Worm (Caenorhabditis elegans): ENCODE measurements around the gene noca-2.

noca-2 gene

ce11 chrX:11711437-11712080 is 44.6 kb downstream of the noca-2 start:
- TF ChIP-seq efl-3 (GFP tag; optimal IDR thresholded peaks at IDR 0.05) (no peak), snu-23 (GFP tag; optimal IDR thresholded peaks at IDR 0.05) (no peak), ceh-88 (GFP tag; IDR thresholded peaks at IDR 0.05) (no peak), tbx-2 (tag; optimal IDR thresholded peaks at IDR 0.05) (no peak), nhr-19 (GFP tag; conservative IDR thresholded peaks at IDR 0.05) (no peak)

- no peak for TF ChIP-seq snpc-4 (tag; optimal IDR thresholded peaks at IDR 0.05)
- no peak for TF ChIP-seq tlp-1 (tag; optimal IDR thresholded peaks at IDR 0.05)
- TF ChIP-seq blmp-1 (tag; optimal IDR thresholded peaks at IDR 0.05), result peak; percentile 22
- no peak for TF ChIP-seq ces-1 (GFP tag; optimal IDR thresholded peaks at IDR 0.05)
- TF ChIP-seq lin-13 (GFP tag; optimal IDR thresholded peaks at IDR 0.05), result no peak
- no peak for TF ChIP-seq aly-2 (tag; optimal IDR thresholded peaks at IDR 0.05)
- TF ChIP-seq zag-1 (tag; optimal IDR thresholded peaks at IDR 0.05), result no peak
Measured at ce11 chrX:11712230-11712853, 45.4 kb downstream of the noca-2 start, which contains the start of gene col-180. TSS of gene col-180 (minus strand) at chrX:11712280.

ce11 chrX:11716463-11716960 is 49.6 kb downstream of the noca-2 start, which contains the start of gene C44C10.9:
TSS of gene C44C10.9 (minus strand) at chrX:11716513.
- no peak for TF ChIP-seq jun-1 (tag; optimal IDR thresholded peaks at IDR 0.05)
- TF ChIP-seq nhr-20 (tag; optimal IDR thresholded peaks at IDR 0.05), result peak; percentile 13
- TF ChIP-seq nhr-71 (tag; optimal IDR thresholded peaks at IDR 0.05), result no peak
- TF ChIP-seq lin-13 (GFP tag; optimal IDR thresholded peaks at IDR 0.05), result no peak
- TF ChIP-seq nhr-84 (tag; optimal IDR thresholded peaks at IDR 0.05), result no peak
- TF ChIP-seq efl-3 (GFP tag; optimal IDR thresholded peaks at IDR 0.05), result no peak
- peak; percentile 56 for TF ChIP-seq lin-14 (GFP tag; optimal IDR thresholded peaks at IDR 0.05)
- TF ChIP-seq xbp-1 (tag; optimal IDR thresholded peaks at IDR 0.05), result no peak
- peak; percentile 53 for TF ChIP-seq blmp-1 (tag; optimal IDR thresholded peaks at IDR 0.05)
- TF ChIP-seq fos-1 (tag; optimal IDR thresholded peaks at IDR 0.05), result no peak
- no peak for TF ChIP-seq unc-30 (tag; optimal IDR thresholded peaks at IDR 0.05)
- TF ChIP-seq snu-23 (GFP tag; optimal IDR thresholded peaks at IDR 0.05), result peak; percentile 10
- no peak for TF ChIP-seq efl-1 (optimal IDR thresholded peaks at IDR 0.05)
- TF ChIP-seq efl-1 (GFP tag; optimal IDR thresholded peaks at IDR 0.05 in 1 of 2), result no peak
- peak; percentile 61 for TF ChIP-seq nhr-85 (tag)

DNA sequence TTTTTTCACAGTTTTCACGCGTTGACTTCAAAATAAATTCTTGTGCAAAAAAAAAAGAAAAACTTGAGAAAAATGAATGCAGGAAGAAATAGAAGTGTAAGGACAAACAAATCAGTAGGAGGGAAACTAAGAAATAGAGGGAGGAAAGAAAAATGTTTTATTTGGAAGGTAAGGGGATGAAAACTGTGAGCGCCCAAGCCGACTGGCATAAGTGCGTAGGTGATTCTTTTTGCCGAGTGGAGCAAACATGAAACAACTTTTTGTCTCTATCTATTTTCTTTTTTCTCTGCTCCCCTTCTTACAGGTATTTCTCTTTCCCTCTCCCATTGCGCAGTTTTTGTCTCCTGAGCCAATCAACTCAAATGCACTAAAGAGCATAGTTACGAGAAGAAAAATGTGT is 51.8 kb downstream of the noca-2 start:
- TF ChIP-seq hpl-2 (GFP tag; optimal IDR thresholded peaks at IDR 0.05) (no peak), ceh-88 (GFP tag; IDR thresholded peaks at IDR 0.05) (no peak), lin-14 (GFP tag; optimal IDR thresholded peaks at IDR 0.05) (peak; percentile 20)

DNA sequence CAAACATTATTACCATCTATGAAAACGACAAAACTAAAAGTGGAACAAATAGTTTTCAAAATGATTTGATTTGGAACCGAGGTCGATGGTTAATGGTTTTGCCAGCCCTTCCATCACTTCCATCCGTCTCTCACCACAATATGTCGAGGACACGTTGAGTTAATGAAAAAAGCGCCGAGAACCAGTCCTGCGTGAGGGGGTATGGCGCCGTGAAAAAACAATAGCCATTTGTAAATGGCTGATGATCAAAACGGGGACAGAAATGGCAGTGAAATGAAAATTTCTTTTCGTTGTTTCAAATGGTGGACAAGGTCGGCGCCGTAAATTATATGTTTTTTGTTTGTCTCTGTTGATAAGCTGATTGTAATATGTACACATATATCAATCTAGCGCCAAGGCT is 53.1 kb downstream of the noca-2 start:
- TF ChIP-seq snu-23 (GFP tag; optimal IDR thresholded peaks at IDR 0.05) (peak; percentile 25), nhr-77 (tag; optimal IDR thresholded peaks at IDR 0.05) (no peak), grh-1 (GFP tag; IDR thresholded peaks at IDR 0.05) (peak; percentile 5; the same call in 1 of the 2 replicates), nhr-90 (tag; optimal IDR thresholded peaks at IDR 0.05; ENCODE audit: poor library complexity) (peak; percentile 51), blmp-1 (tag; optimal IDR thresholded peaks at IDR 0.05) (peak; percentile 79), nhr-20 (tag; optimal IDR thresholded peaks at IDR 0.05) (peak; percentile 36), nhr-71 (tag; optimal IDR thresholded peaks at IDR 0.05) (peak; percentile 0), mab-9 (GFP tag; IDR thresholded peaks at IDR 0.05) (no peak), egl-13 (tag; optimal IDR thresholded peaks at IDR 0.05) (no peak), nhr-11 (tag; optimal IDR thresholded peaks at IDR 0.05) (no peak), nhr-85 (tag) (peak; percentile 88), elt-3 (tag; optimal IDR thresholded peaks at IDR 0.05) (peak in 2 of 6 experiments; percentile 2 to 4), nhr-28 (tag; optimal IDR thresholded peaks at IDR 0.05) (no peak), dsc-1 (tag; optimal IDR thresholded peaks at IDR 0.05) (no peak), lin-14 (GFP tag; optimal IDR thresholded peaks at IDR 0.05) (peak; percentile 63), ama-1 (optimal IDR thresholded peaks at IDR 0.05) (no peak), zag-1 (tag; optimal IDR thresholded peaks at IDR 0.05) (no peak), lin-39 (tag; optimal IDR thresholded peaks at IDR 0.05) (no peak)
